Worm (Caenorhabditis elegans): ENCODE results near the gene tsp-12.

Gene tsp-12

DNA sequence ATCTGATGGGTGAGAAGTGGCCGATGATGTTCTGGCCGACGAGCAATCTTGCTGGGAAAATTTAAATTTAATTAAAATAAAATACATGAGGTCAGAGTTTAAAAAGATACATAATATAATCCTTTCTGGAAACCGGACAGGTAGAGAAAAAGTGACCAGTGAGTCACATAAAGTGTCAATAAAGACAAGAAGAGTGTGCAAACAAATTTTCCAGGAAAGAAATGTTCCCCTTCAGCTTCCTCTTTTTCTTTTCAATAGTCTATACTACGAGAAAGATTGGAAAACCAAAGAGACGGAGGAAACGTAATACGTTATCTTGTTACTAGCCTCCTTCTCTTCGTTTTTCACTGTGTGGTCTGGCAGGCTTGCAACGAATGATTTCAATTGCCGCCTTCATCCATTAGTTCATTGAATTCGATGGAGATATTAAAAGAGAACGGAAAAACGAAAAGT lies at the start of gene tsp-12:
Gene tsp-12, minus strand, starts transcription at position 51 of the 453 bp plus-strand sequence.
- TF ChIP-seq zip-2 (tag; optimal IDR thresholded peaks at IDR 0.05) (no peak), fkh-10 (GFP tag; optimal IDR thresholded peaks at IDR 0.05) (peak; percentile 43), nhr-28 (tag; optimal IDR thresholded peaks at IDR 0.05) (peak; percentile 11), pqm-1 (tag; optimal IDR thresholded peaks at IDR 0.05) (no peak), lin-39 (tag; optimal IDR thresholded peaks at IDR 0.05) (no peak), aly-2 (tag; optimal IDR thresholded peaks at IDR 0.05) (no peak)

DNA sequence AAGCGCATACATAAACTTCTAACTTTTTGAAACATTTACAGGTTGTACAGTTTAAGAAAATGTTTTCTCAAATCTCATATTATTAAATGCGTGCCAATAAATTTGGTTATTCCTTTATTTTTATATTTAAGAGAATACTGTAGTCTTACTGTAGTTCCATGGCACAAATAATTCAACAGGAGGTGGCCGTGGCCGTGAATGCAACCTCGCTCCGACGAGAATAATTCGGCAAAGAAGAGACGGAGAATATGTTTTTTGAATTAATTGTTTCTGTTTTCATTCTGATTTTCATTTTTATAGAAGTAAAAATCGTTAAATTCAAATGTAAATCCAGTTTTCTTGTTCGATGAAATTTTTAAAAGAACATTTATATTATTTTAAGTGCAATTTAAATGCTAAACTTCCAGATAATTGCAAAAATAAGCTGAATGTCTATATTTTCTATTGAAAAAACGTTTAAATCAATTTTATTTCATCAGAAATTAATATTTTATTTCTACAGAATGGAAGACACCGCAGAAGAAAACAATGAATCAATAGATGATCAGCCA lies 47.0 kb upstream of the tsp-12 start, which contains the start of gene gon-4:
Gene gon-4, plus strand, starts transcription at position 501 of the 551 bp plus-strand sequence.
- TF ChIP-seq unc-62 (GFP tag; optimal IDR thresholded peaks at IDR 0.05 in 1 of 2) (no peak), unc-62 (tag; optimal IDR thresholded peaks at IDR 0.05) (no peak), nhr-41 (GFP tag; IDR thresholded peaks at IDR 0.05) (no peak), D1046.2 (GFP tag; IDR thresholded peaks at IDR 0.05) (no peak), dmd-6 (GFP tag; IDR thresholded peaks at IDR 0.05) (no peak), unc-130 (GFP tag; optimal IDR thresholded peaks at IDR 0.05) (peak; percentile 46), nhr-6 (tag; optimal IDR thresholded peaks at IDR 0.05) (no peak), daf-12 (tag; optimal IDR thresholded peaks at IDR 0.05) (no peak), pha-4 (GFP tag; IDR thresholded peaks at IDR 0.05) (no peak), pha-4 (tag; optimal IDR thresholded peaks at IDR 0.05) (peak; percentile 52), mdl-1 (tag; optimal IDR thresholded peaks at IDR 0.05) (no peak), nhr-28 (tag; optimal IDR thresholded peaks at IDR 0.05) (peak; percentile 63), aha-1 (tag) (no peak), unc-39 (tag; optimal IDR thresholded peaks at IDR 0.05) (no peak), aly-2 (tag; optimal IDR thresholded peaks at IDR 0.05) (no peak), T20F7.1 (GFP tag; optimal IDR thresholded peaks at IDR 0.05) (no peak), nhr-25 (tag; optimal IDR thresholded peaks at IDR 0.05; ENCODE audit: borderline replicate concordance, insufficient read depth) (no peak), mes-2 (tag; optimal IDR thresholded peaks at IDR 0.05; ENCODE audit: poor library complexity, severe bottlenecking) (peak; percentile 81), Y75B8A.6 (GFP tag; IDR thresholded peaks at IDR 0.05) (no peak), cey-2 (tag; optimal IDR thresholded peaks at IDR 0.05; ENCODE audit: borderline replicate concordance, insufficient read depth) (no peak)

DNA sequence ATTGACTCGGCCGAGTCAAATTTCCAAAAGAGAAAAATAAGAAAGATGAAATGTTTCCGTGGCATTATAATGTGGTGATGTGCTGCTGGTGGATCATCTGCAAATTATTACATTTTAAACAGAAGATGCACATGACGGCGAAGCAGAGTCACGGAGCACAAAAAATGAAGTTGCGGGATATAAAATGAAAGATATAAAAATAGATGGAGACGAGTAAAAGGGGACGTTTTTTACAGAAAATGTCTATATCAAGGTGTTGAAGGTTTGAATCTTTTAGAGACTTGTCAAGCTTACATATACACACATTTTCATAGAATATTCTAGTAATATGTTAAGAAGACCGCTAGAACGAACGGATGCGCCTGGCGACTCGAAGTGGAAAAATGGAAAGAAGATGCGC lies 43.9 kb upstream of the tsp-12 start, which contains the start of gene ptrg-1:
Gene ptrg-1, minus strand, starts transcription at position 101 of the 400 bp plus-strand sequence.
- TF ChIP-seq aha-1 (tag): peak; percentile 3
- TF ChIP-seq pqm-1 (tag; optimal IDR thresholded peaks at IDR 0.05): no peak

DNA sequence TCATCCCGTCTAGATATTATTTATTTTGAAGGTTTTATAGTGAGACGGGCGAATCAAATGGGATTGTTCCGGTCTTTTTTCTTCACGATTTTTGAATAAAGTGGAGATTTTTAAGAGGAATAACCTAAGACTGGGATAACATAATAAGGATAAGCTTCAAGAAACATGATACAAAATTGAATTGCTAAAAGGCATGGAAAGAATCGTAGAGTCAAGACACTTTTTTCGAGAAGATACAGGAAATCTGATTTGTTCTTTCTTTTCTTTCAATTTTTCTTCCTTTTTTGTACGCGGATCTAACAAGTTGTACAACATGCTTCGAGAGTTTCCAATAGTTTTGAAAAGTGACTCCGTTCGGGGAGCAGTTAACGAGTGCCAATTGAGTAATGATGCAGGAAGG lies 41.1 kb upstream of the tsp-12 start:
- TF ChIP-seq set-16 (GFP tag; IDR thresholded peaks at IDR 0.05) (no peak), egl-27 (tag; optimal IDR thresholded peaks at IDR 0.05) (no peak), cey-2 (tag; optimal IDR thresholded peaks at IDR 0.05; ENCODE audit: borderline replicate concordance, insufficient read depth) (no peak), mep-1 (tag; optimal IDR thresholded peaks at IDR 0.05) (no peak), vab-7 (GFP tag; IDR thresholded peaks at IDR 0.05) (no peak), sdz-12 (GFP tag; optimal IDR thresholded peaks at IDR 0.05) (no peak), php-3 (GFP tag; IDR thresholded peaks at IDR 0.05) (no peak), hif-1 (tag; optimal IDR thresholded peaks at IDR 0.05) (no peak), fkh-10 (GFP tag; optimal IDR thresholded peaks at IDR 0.05) (peak; percentile 55), Y5F2A.4 (GFP tag; optimal IDR thresholded peaks at IDR 0.05) (no peak), lin-39 (tag; optimal IDR thresholded peaks at IDR 0.05) (no peak), unc-62 (GFP tag; optimal IDR thresholded peaks at IDR 0.05 in 1 of 2) (peak in 1 of 2 experiments; percentile 88), unc-62 (tag; optimal IDR thresholded peaks at IDR 0.05) (no peak)

DNA sequence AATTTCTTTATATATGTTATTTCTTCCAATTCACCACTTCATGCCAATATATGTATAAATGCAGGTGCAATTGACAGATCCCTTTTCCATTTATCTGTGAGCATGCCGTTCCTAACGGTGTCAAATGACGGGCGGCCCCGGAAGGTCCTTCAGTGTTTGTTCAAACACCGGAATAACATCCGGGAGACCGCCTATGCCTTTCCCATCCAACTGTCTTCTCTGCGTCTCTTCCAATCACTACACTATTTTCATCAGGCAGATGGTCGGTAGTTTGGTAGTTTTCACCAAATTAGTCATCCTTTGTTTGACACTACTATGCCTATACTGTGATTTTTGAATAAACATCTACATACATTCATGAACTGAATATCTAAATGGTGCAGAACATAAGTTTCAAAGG lies 40.2 kb upstream of the tsp-12 start:
- no peak for TF ChIP-seq tag-97 (GFP tag; IDR thresholded peaks at IDR 0.05)
- TF ChIP-seq nhr-41 (GFP tag; IDR thresholded peaks at IDR 0.05): no peak
- no peak for TF ChIP-seq zip-2 (tag; optimal IDR thresholded peaks at IDR 0.05)
- TF ChIP-seq Y48G9A.11 (GFP tag; IDR thresholded peaks at IDR 0.05): no peak
- no peak for TF ChIP-seq zfp-3 (GFP tag; conservative IDR thresholded peaks at IDR 0.05)
- TF ChIP-seq saeg-2 (GFP tag; IDR thresholded peaks at IDR 0.05): no peak
- TF ChIP-seq nhr-77 (tag; optimal IDR thresholded peaks at IDR 0.05): no peak
